Worm (Caenorhabditis elegans): ENCODE measurements around the gene C26B2.7.

- no peak for TF ChIP-seq him-1 (tag; optimal IDR thresholded peaks at IDR 0.05)
- TF ChIP-seq dao-5 (tag; optimal IDR thresholded peaks at IDR 0.05), result no peak
These were observed 5.6 kb upstream of the C26B2.7 start for ce11 chrIV:8010521-8010920.
